Fruit fly (Drosophila melanogaster) whole organism, embryonic: ENCODE data around the gene Cyp313b1.

ENCODE experiments used
- CG10147 ChIP-seq: fragments of 200-800 bp; sonication (Bioruptor generic); optimal IDR thresholded peaks from 2 replicates; lab custom pipeline; 2019; ENCODE audit warnings: missing biosample characterization, mild to moderate bottlenecking, missing genetic modification characterization, moderate library complexity
- CG11504 ChIP-seq: fragments of 200-800 bp; sonication (Bioruptor generic); optimal IDR thresholded peaks from 3 replicates; lab custom pipeline; 2019; ENCODE audit warnings: missing biosample characterization, mild to moderate bottlenecking, missing genetic modification characterization, moderate library complexity
- CG12071 ChIP-seq: fragments of 200-800 bp; sonication (Bioruptor generic); optimal IDR thresholded peaks from 3 replicates; lab custom pipeline; 2018; ENCODE audit warnings: missing biosample characterization, mild to moderate bottlenecking, missing genetic modification characterization
- CG13287 ChIP-seq: fragments of 200-800 bp; sonication (Bioruptor generic); IDR thresholded peaks from 2 replicates; pipeline ENCODE4 v1.3.6; 2022; ENCODE audit warnings: missing biosample characterization, missing genetic modification characterization; ENCODE audit not compliant: partially characterized antibody
- CG1603 ChIP-seq: fragments of 200-800 bp; sonication (Bioruptor generic); optimal IDR thresholded peaks from 2 replicates; lab custom pipeline; 2019; ENCODE audit warnings: missing biosample characterization, mild to moderate bottlenecking, missing genetic modification characterization, moderate library complexity
- CG1647 ChIP-seq: fragments of 200-800 bp; sonication (Bioruptor generic); optimal IDR thresholded peaks from 3 replicates; lab custom pipeline; 2016; ENCODE audit warnings: missing biosample characterization, missing genetic modification characterization
- CG16863 ChIP-seq: fragments of 200-800 bp; sonication (Bioruptor generic); optimal IDR thresholded peaks from 3 replicates; lab custom pipeline; 2016; ENCODE audit warnings: missing biosample characterization, missing genetic modification characterization
- CG17361 ChIP-seq: fragments of 200-800 bp; sonication (Bioruptor generic); IDR thresholded peaks from 3 replicates; pipeline ENCODE4 v1.3.6; 2022; ENCODE audit warnings: missing biosample characterization, missing genetic modification characterization
- CG17912 ChIP-seq: fragments of 200-800 bp; sonication (Bioruptor generic); optimal IDR thresholded peaks from 2 replicates; lab custom pipeline; 2018; ENCODE audit warnings: missing biosample characterization, mild to moderate bottlenecking, missing genetic modification characterization
- CG2129 ChIP-seq: fragments of 200-800 bp; sonication (Bioruptor generic); IDR thresholded peaks from 2 replicates; pipeline ENCODE4 v1.3.6; 2022; ENCODE audit warnings: missing biosample characterization, missing genetic modification characterization; ENCODE audit not compliant: partially characterized antibody
- CG32772 ChIP-seq: fragments of 200-800 bp; sonication (Bioruptor generic); IDR thresholded peaks from 2 replicates; pipeline ENCODE4 v1.3.6; 2022; ENCODE audit warnings: missing biosample characterization, missing genetic modification characterization
- CG33557 ChIP-seq: fragments of 200-800 bp; sonication (Bioruptor generic); optimal IDR thresholded peaks from 2 replicates; lab custom pipeline; 2019; ENCODE audit warnings: missing biosample characterization, mild to moderate bottlenecking, missing genetic modification characterization, moderate library complexity
- CG3995 ChIP-seq: fragments of 200-800 bp; sonication (Bioruptor generic); optimal IDR thresholded peaks from 3 replicates; lab custom pipeline; 2016; ENCODE audit warnings: missing biosample characterization, missing genetic modification characterization
- CG4360 ChIP-seq: fragments of 200-800 bp; sonication (Bioruptor generic); IDR thresholded peaks from 2 replicates; pipeline ENCODE4 v1.3.6; 2022; ENCODE audit warnings: missing biosample characterization, missing genetic modification characterization
- CG5180 ChIP-seq: fragments of 200-800 bp; sonication (Bioruptor generic); optimal IDR thresholded peaks from 3 replicates; lab custom pipeline; 2017; ENCODE audit warnings: missing biosample characterization, missing genetic modification characterization, mild to moderate bottlenecking, moderate library complexity, missing genetic modification reagents
- CG7839 ChIP-seq: fragments of 200-800 bp; sonication (Bioruptor generic); optimal IDR thresholded peaks from 3 replicates; lab custom pipeline; 2018; ENCODE audit warnings: missing biosample characterization, mild to moderate bottlenecking, missing genetic modification characterization, moderate library complexity
- CG8765 ChIP-seq: fragments of 200-800 bp; sonication (Bioruptor generic); IDR thresholded peaks from 2 replicates; pipeline ENCODE4 v1.3.6; 2022; ENCODE audit warnings: missing biosample characterization, missing genetic modification characterization
- CG9215 ChIP-seq: fragments of 200-800 bp; sonication (Bioruptor generic); IDR thresholded peaks from 2 replicates; pipeline ENCODE4 v1.3.6; 2022; ENCODE audit warnings: missing biosample characterization, missing genetic modification characterization
- CG9797 ChIP-seq: fragments of 200-800 bp; sonication (Bioruptor generic); optimal IDR thresholded peaks from 3 replicates; lab custom pipeline; 2018; ENCODE audit warnings: missing biosample characterization, mild to moderate bottlenecking, missing genetic modification characterization
- CG9876 ChIP-seq: fragments of 200-800 bp; sonication (Bioruptor generic); optimal IDR thresholded peaks from 2 replicates; lab custom pipeline; 2016; ENCODE audit warnings: missing biosample characterization, missing genetic modification characterization
- CG9932 ChIP-seq: fragments of 200-800 bp; sonication (Bioruptor generic); IDR thresholded peaks from 2 replicates; pipeline ENCODE4 v1.3.6; 2022; ENCODE audit warnings: missing biosample characterization, missing genetic modification characterization
- CkIIα-i1 ChIP-seq: fragments of 200-800 bp; sonication (Bioruptor generic); IDR thresholded peaks from 2 replicates; pipeline ENCODE4 v1.3.6; 2022; ENCODE audit warnings: missing biosample characterization, missing genetic modification characterization
- H15 ChIP-seq: fragments of 200-800 bp; sonication (Bioruptor generic); IDR thresholded peaks from 3 replicates; pipeline ENCODE4 v1.3.6; 2022; ENCODE audit warnings: missing biosample characterization, missing genetic modification characterization
- HLH4C ChIP-seq: fragments of 200-800 bp; sonication (Bioruptor generic); IDR thresholded peaks from 3 replicates; pipeline ENCODE4 v1.3.6; 2022; ENCODE audit warnings: missing biosample characterization, missing genetic modification characterization; ENCODE audit not compliant: partially characterized antibody
- Hey ChIP-seq: fragments of 200-800 bp; sonication (Bioruptor generic); optimal IDR thresholded peaks from 3 replicates; lab custom pipeline; 2018; ENCODE audit warnings: missing biosample characterization, mild to moderate bottlenecking, missing genetic modification characterization
- HmgD ChIP-seq: fragments of 200-800 bp; sonication (Bioruptor generic); optimal IDR thresholded peaks from 3 replicates; lab custom pipeline; 2016; ENCODE audit warnings: missing biosample characterization, missing genetic modification characterization
- Mad ChIP-seq: fragments of 200-800 bp; sonication (Bioruptor generic); optimal IDR thresholded peaks from 2 replicates; lab custom pipeline; 2016; ENCODE audit warnings: missing biosample characterization, missing genetic modification characterization
- Max ChIP-seq: fragments of 200-800 bp; sonication (Bioruptor generic); optimal IDR thresholded peaks from 2 replicates; lab custom pipeline; 2016; ENCODE audit warnings: missing biosample characterization, mild to moderate bottlenecking, missing genetic modification characterization
- Mes4 ChIP-seq: fragments of 200-800 bp; sonication (Bioruptor generic); optimal IDR thresholded peaks from 2 replicates; lab custom pipeline; 2016; ENCODE audit warnings: missing biosample characterization, missing genetic modification characterization
- Nf-YA ChIP-seq: fragments of 200-800 bp; sonication (Bioruptor generic); IDR thresholded peaks from 2 replicates; pipeline ENCODE4 v1.3.6; 2022; ENCODE audit warnings: missing biosample characterization, missing genetic modification characterization
- Nf-YB ChIP-seq: fragments of 200-800 bp; sonication (Bioruptor generic); optimal IDR thresholded peaks from 3 replicates; lab custom pipeline; 2019; ENCODE audit warnings: missing biosample characterization, mild to moderate bottlenecking, missing genetic modification characterization, moderate library complexity
- Optix ChIP-seq: fragments of 200-800 bp; sonication (Bioruptor generic); IDR thresholded peaks from 3 replicates; pipeline ENCODE4 v1.3.6; 2022; ENCODE audit warnings: missing biosample characterization, missing genetic modification characterization
- Ptx1 ChIP-seq: fragments of 200-800 bp; sonication (Bioruptor generic); IDR thresholded peaks from 2 replicates; pipeline ENCODE4 v1.3.6; 2022; ENCODE audit warnings: missing biosample characterization, missing genetic modification characterization
- Scr ChIP-seq: fragments of 200-800 bp; sonication (Bioruptor generic); IDR thresholded peaks from 2 replicates; pipeline ENCODE4 v1.3.6; 2022; ENCODE audit warnings: missing biosample characterization, missing genetic modification characterization; ENCODE audit not compliant: partially characterized antibody
- Usf ChIP-seq: fragments of 200-800 bp; sonication (Bioruptor generic); optimal IDR thresholded peaks from 2 replicates; lab custom pipeline; 2017; ENCODE audit warnings: missing genotype, missing biosample characterization, missing genetic modification characterization
- al ChIP-seq: fragments of 200-800 bp; sonication (Bioruptor generic); IDR thresholded peaks from 2 replicates; pipeline ENCODE4 v1.3.6; 2022; ENCODE audit warnings: missing biosample characterization, missing genetic modification characterization
- ap ChIP-seq: fragments of 200-800 bp; sonication (Bioruptor generic); IDR thresholded peaks from 2 replicates; pipeline ENCODE4 v1.3.6; 2022; ENCODE audit warnings: missing biosample characterization, missing genetic modification characterization
- fd96Cb ChIP-seq: fragments of 200-800 bp; sonication (Bioruptor generic); optimal IDR thresholded peaks from 2 replicates; lab custom pipeline; 2018; ENCODE audit warnings: missing biosample characterization, mild to moderate bottlenecking, missing genetic modification characterization, moderate library complexity
- ham ChIP-seq: fragments of 200-800 bp; sonication (Bioruptor generic); IDR thresholded peaks from 2 replicates; pipeline ENCODE4 v1.3.6; 2022; ENCODE audit warnings: missing biosample characterization, missing genetic modification characterization
- kah ChIP-seq: fragments of 200-800 bp; sonication (Bioruptor generic); optimal IDR thresholded peaks from 2 replicates; lab custom pipeline; 2018; ENCODE audit warnings: missing biosample characterization, mild to moderate bottlenecking, missing genetic modification characterization
- luna ChIP-seq: fragments of 200-800 bp; sonication (Bioruptor generic); optimal IDR thresholded peaks from 2 replicates; lab custom pipeline; 2016; ENCODE audit warnings: missing biosample characterization, missing genetic modification characterization
- nerfin-2 ChIP-seq: fragments of 200-800 bp; sonication (Bioruptor generic); IDR thresholded peaks from 2 replicates; pipeline ENCODE4 v1.3.6; 2022; ENCODE audit warnings: missing biosample characterization, missing genetic modification characterization; ENCODE audit not compliant: partially characterized antibody
- pzg ChIP-seq: fragments of 200-800 bp; sonication (Bioruptor generic); optimal IDR thresholded peaks from 3 replicates; lab custom pipeline; 2018; ENCODE audit warnings: missing biosample characterization, mild to moderate bottlenecking, missing genetic modification characterization, moderate library complexity
- salm ChIP-seq: fragments of 200-800 bp; sonication (Bioruptor generic); optimal IDR thresholded peaks from 2 replicates; lab custom pipeline; 2018; ENCODE audit warnings: missing biosample characterization, mild to moderate bottlenecking, missing genetic modification characterization
- shn ChIP-seq: fragments of 200-800 bp; sonication (Bioruptor generic); optimal IDR thresholded peaks from 3 replicates; lab custom pipeline; 2016; ENCODE audit warnings: missing biosample characterization, missing genetic modification characterization
- sim ChIP-seq: fragments of 200-800 bp; sonication (Bioruptor generic); IDR thresholded peaks from 2 replicates; pipeline ENCODE4 v1.3.6; 2022; ENCODE audit warnings: missing biosample characterization, missing genetic modification characterization
- sna ChIP-seq: fragments of 200-800 bp; sonication (Bioruptor generic); IDR thresholded peaks from 2 replicates; pipeline ENCODE4 v1.3.6; 2022; ENCODE audit warnings: missing biosample characterization, missing genetic modification characterization; ENCODE audit not compliant: partially characterized antibody
- so ChIP-seq: fragments of 200-800 bp; sonication (Bioruptor generic); IDR thresholded peaks from 3 replicates; pipeline ENCODE4 v1.3.6; 2022; ENCODE audit warnings: missing biosample characterization, missing genetic modification characterization
- tup ChIP-seq: fragments of 200-800 bp; sonication (Bioruptor generic); optimal IDR thresholded peaks from 2 replicates; lab custom pipeline; 2016; ENCODE audit warnings: missing biosample characterization, mild to moderate bottlenecking, missing genetic modification characterization, moderate library complexity
- tx ChIP-seq: fragments of 200-800 bp; sonication (Bioruptor generic); optimal IDR thresholded peaks from 2 replicates; lab custom pipeline; 2016; ENCODE audit warnings: missing biosample characterization, missing genetic modification characterization
- vfl ChIP-seq: fragments of 200-800 bp; sonication (Bioruptor generic); optimal IDR thresholded peaks from 2 replicates; lab custom pipeline; 2016; ENCODE audit warnings: missing biosample characterization, missing genetic modification characterization

The Cyp313b1 gene

DNA sequence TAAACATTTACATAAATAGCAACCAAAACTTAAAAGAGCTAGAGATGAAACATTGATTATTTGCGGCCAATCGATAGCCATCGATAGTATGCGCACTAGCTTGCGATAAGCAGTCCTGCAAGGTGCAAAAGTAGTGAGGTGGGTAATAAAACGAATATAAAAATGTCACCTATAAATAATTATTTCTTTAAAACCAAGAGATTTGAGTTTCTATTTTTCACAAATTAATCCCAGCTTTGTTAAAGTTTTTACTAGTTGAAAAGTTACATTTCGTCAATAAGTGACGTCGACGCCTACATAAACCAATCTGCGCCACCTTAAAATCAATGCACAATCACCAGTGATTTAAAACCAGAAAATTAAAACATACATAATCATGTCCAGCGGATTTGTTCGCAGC, 5.3 kb upstream of the Cyp313b1 start, which contains the start of the genes Mkk4 and SLIRP2 (continued):
- TF ChIP-seq CG32772 (GFP tag; lab: Robert Waterston, UW) (peak; percentile 99), CG16863 (GFP tag; lab: Kevin White, UChicago) (peak; percentile 99), Optix (peak; percentile 99), CG9215 (GFP tag; lab: Robert Waterston, UW) (peak; percentile 98), fd96Cb (tag; lab: Kevin White, UChicago) (peak; percentile 99), luna (GFP tag; lab: Kevin White, UChicago) (peak; percentile 92), CkIIα-i1 (GFP tag; lab: Robert Waterston, UW) (peak; percentile 95), nerfin-2 (GFP tag; lab: Robert Waterston, UW) (peak; percentile 77), CG17361 (GFP tag; lab: Robert Waterston, UW) (peak; percentile 100), ap (peak; percentile 98), kah (GFP tag; lab: Kevin White, UChicago) (peak; percentile 94), ham (GFP tag; lab: Robert Waterston, UW) (peak; percentile 97), sim (peak; percentile 98), Nf-YB (GFP tag; lab: Kevin White, UChicago) (peak; percentile 88), Ptx1 (peak; percentile 99), Nf-YA (GFP tag; lab: Robert Waterston, UW) (peak; percentile 97), tx (peak; percentile 99), CG1603 (tag; lab: Kevin White, UChicago) (peak; percentile 93), CG3995 (GFP tag; lab: Kevin White, UChicago) (peak; percentile 89), Usf (GFP tag; lab: Kevin White, UChicago) (peak; percentile 98), CG11504 (tag; lab: Kevin White, UChicago) (peak; percentile 98), HLH4C (GFP tag; lab: Robert Waterston, UW) (peak; percentile 80), CG8765 (GFP tag; lab: Robert Waterston, UW) (peak; percentile 98), CG12071 (peak; percentile 97), shn (GFP tag; lab: Kevin White, UChicago) (peak; percentile 98), CG7839 (tag; lab: Kevin White, UChicago) (peak; percentile 99), Scr (GFP tag; lab: Robert Waterston, UW) (peak; percentile 87), CG9876 (GFP tag; lab: Kevin White, UChicago) (peak; percentile 97), tup (GFP tag; lab: Kevin White, UChicago) (peak; percentile 98), pzg (GFP tag; lab: Kevin White, UChicago) (peak; percentile 85), HmgD (peak; percentile 98), so (GFP tag; lab: Robert Waterston, UW) (peak; percentile 99), CG2129 (peak; percentile 77), CG9932 (GFP tag; lab: Robert Waterston, UW) (peak; percentile 99), CG33557 (peak; percentile 99), vfl (peak; percentile 99), salm (peak; percentile 97), sna (GFP tag; lab: Robert Waterston, UW) (peak; percentile 83), CG1647 (GFP tag; lab: Kevin White, UChicago) (peak; percentile 99), Max (peak; percentile 99), CG5180 (GFP tag; lab: Kevin White, UChicago) (peak; percentile 90), al (GFP tag; lab: Robert Waterston, UW) (peak; percentile 98), H15 (GFP tag; lab: Robert Waterston, UW) (peak; percentile 99), CG4360 (GFP tag; lab: Robert Waterston, UW) (peak; percentile 90), Mes4 (GFP tag; lab: Kevin White, UChicago) (peak; percentile 98), Mad (GFP tag; lab: Kevin White, UChicago) (peak; percentile 99), Hey (tag; lab: Kevin White, UChicago) (peak; percentile 92), CG13287 (GFP tag; lab: Robert Waterston, UW) (peak; percentile 89), CG17912 (GFP tag; lab: Kevin White, UChicago) (peak; percentile 97), CG10147 (GFP tag; lab: Kevin White, UChicago) (peak; percentile 99), CG9797 (GFP tag; lab: Kevin White, UChicago) (peak; percentile 64)
